Worm (Caenorhabditis elegans): Measurements from ENCODE around the gene msrp-6.
"Not testable (repeated sequence)": the region's sequence is repeated elsewhere in the genome, so short reads cannot be mapped to it uniquely, and the experiment has no call there.

DNA sequence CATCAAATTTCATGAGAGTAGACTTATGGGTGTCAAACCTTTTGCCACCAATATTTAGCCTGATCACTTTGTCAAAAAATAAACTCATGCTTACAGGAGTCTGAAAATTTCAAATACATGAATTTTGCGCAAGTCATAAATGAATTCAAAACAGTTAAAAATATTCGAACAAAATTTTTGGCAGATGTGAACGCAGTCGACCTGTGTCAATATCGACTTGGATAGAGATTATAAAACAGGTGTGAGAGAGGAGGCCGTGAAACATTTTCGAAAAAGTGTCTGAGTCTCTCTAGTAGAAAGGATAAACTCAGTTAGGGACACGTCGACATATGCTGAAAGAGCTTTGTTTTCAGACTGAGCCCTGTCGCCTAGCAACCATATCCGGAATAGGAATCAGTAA, 27.5 kb downstream of the msrp-6 start, which contains the start of gene F22E5.12:
- TF ChIP-seq ZK546.5 (tag; optimal IDR thresholded peaks at IDR 0.05); unc-62 (GFP tag; optimal IDR thresholded peaks at IDR 0.05): not testable (repeated sequence)
